Fruit fly (Drosophila melanogaster) whole organism, pupa: ENCODE measurements around the gene Gr36b.

Source experiments
- CG10348 ChIP-seq: fragments of 200-800 bp; sonication (Bioruptor generic); IDR thresholded peaks from 2 replicates; pipeline ENCODE4 v1.3.6; 2022; ENCODE audit warnings: missing biosample characterization, missing genetic modification characterization
- CG15710 ChIP-seq: fragments of 200-800 bp; sonication (Bioruptor generic); optimal IDR thresholded peaks from 2 replicates; lab custom pipeline; 2018; ENCODE audit warnings: missing biosample characterization, mild to moderate bottlenecking, missing genetic modification characterization, moderate library complexity
- D1 ChIP-seq: fragments of 200-800 bp; sonication (Bioruptor generic); optimal IDR thresholded peaks from 2 replicates; lab custom pipeline; 2018; ENCODE audit warnings: missing biosample characterization, mild to moderate bottlenecking, missing genetic modification characterization, moderate library complexity
- Ets98B ChIP-seq: fragments of 200-800 bp; sonication (Bioruptor generic); IDR thresholded peaks from 2 replicates; pipeline ENCODE4 v1.3.6; 2022; ENCODE audit warnings: missing biosample characterization, missing genetic modification characterization
- Snoo ChIP-seq: fragments of 200-800 bp; sonication (Bioruptor generic); optimal IDR thresholded peaks from 3 replicates; lab custom pipeline; 2017; ENCODE audit warnings: missing biosample characterization, mild to moderate bottlenecking, missing genetic modification characterization, inconsistent platforms
- rn ChIP-seq: fragments of 200-800 bp; sonication (Bioruptor generic); IDR thresholded peaks from 2 replicates; pipeline ENCODE4 v1.3.6; 2022; ENCODE audit warnings: missing biosample characterization, missing genetic modification characterization

DNA sequence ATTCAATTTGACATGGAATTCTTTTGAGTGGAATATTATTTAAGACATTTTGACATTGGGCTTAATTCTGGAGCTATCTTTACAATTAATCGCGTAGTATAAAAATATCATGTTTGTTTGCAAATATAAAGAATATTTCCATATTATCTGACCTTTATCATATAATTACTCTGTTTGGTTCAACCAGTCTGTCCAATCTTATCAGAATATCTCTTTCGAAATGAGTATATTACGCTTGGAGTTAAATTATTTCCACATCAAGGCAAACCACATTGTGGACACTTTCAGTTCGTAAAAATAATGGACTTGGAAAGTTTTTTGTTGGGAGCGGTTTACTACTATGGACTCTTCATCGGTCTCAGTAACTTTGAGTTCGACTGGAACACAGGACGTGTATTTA lies 1.5 kb downstream of the Gr36b start, which contains the start of gene Gr36c:
- no peak for TF ChIP-seq D1 (tag; lab: Kevin White, UChicago)
- no peak for TF ChIP-seq CG10348 (GFP tag; lab: Robert Waterston, UW)
- TF ChIP-seq Snoo: no peak
- no peak for TF ChIP-seq Ets98B
- no peak for TF ChIP-seq rn (GFP tag; lab: Robert Waterston, UW)
- TF ChIP-seq CG15710: no peak
